Worm (Caenorhabditis elegans) whole organism, early embryonic: ENCODE data around the gene rps-29.

Experiments used
- B0310.2 ChIP-seq: sonication (generic microtip); optimal IDR thresholded peaks from 2 replicates; lab custom pipeline; 2016; ENCODE audit warnings: mild to moderate bottlenecking, missing genetic modification characterization, missing compliant biosample characterization
- F13C5.2 ChIP-seq: sonication (generic microtip); optimal IDR thresholded peaks from 2 replicates; lab custom pipeline; 2017; ENCODE audit warnings: mild to moderate bottlenecking, missing genetic modification characterization, inconsistent platforms, missing compliant biosample characterization
- aly-1 ChIP-seq: sonication (generic microtip); optimal IDR thresholded peaks from 2 replicates; lab custom pipeline; 2016; ENCODE audit warnings: missing genetic modification characterization, missing compliant biosample characterization
- ama-1 ChIP-seq: fragments of 150-350 bp; optimal IDR thresholded peaks from 2 replicates; lab custom pipeline; 2014
- ceh-13 ChIP-seq: fragments of 200-800 bp; sonication (Bioruptor generic); optimal IDR thresholded peaks from 2 replicates; lab custom pipeline; 2018; ENCODE audit warnings: mild to moderate bottlenecking, missing genetic modification characterization, missing compliant biosample characterization
- ceh-36 ChIP-seq: sonication (generic microtip); optimal IDR thresholded peaks from 2 replicates; lab custom pipeline; 2016; ENCODE audit warnings: missing genetic modification characterization, inconsistent platforms, missing compliant biosample characterization
- ets-7 ChIP-seq: sonication (generic microtip); optimal IDR thresholded peaks from 2 replicates; lab custom pipeline; 2016; ENCODE audit warnings: missing genotype, missing genetic modification characterization, missing compliant biosample characterization
- flt-1 ChIP-seq: fragments of 200-800 bp; sonication (Bioruptor generic); IDR thresholded peaks from 2 replicates; pipeline ENCODE4 v1.3.6; 2022; ENCODE audit warnings: missing genetic modification characterization, missing compliant biosample characterization
- hmbx-1 ChIP-seq: sonication (generic microtip); optimal IDR thresholded peaks from 2 replicates; lab custom pipeline; 2016; ENCODE audit warnings: mild to moderate bottlenecking, missing genetic modification characterization, missing compliant biosample characterization
- hmg-4 ChIP-seq: fragments of 200-800 bp; sonication (Bioruptor generic); optimal IDR thresholded peaks from 2 replicates; lab custom pipeline; 2018; ENCODE audit warnings: mild to moderate bottlenecking, missing genetic modification characterization, missing compliant biosample characterization
- hnd-1 ChIP-seq: sonication (generic microtip); optimal IDR thresholded peaks from 2 replicates; lab custom pipeline; 2016; ENCODE audit warnings: missing genetic modification characterization, missing compliant biosample characterization
- pes-1 ChIP-seq: fragments of 200-800 bp; sonication (Bioruptor generic); IDR thresholded peaks from 2 replicates; pipeline ENCODE4 v1.3.6; 2022; ENCODE audit warnings: missing genetic modification reagents, missing genetic modification characterization, missing compliant biosample characterization
- scrt-1 ChIP-seq: fragments of 200-800 bp; sonication (Bioruptor generic); IDR thresholded peaks from 2 replicates; pipeline ENCODE4 v1.3.6; 2022; ENCODE audit warnings: missing genetic modification characterization, missing compliant biosample characterization
- sea-1 ChIP-seq: fragments of 200-800 bp; sonication (Bioruptor generic); conservative IDR thresholded peaks from 2 replicates; pipeline ENCODE4 v1.3.6; 2022; ENCODE audit warnings: missing genetic modification characterization, missing compliant biosample characterization
- tbx-11 ChIP-seq: fragments of 200-800 bp; sonication (Bioruptor generic); IDR thresholded peaks from 2 replicates; pipeline ENCODE4 v1.3.6; 2022; ENCODE audit warnings: missing genetic modification characterization, missing compliant biosample characterization
- tbx-37 ChIP-seq: fragments of 200-800 bp; sonication (Bioruptor generic); conservative IDR thresholded peaks from 2 replicates; pipeline ENCODE4 v1.3.6; 2022; ENCODE audit warnings: missing genetic modification reagents, missing genetic modification characterization, missing compliant biosample characterization
- tra-4 ChIP-seq: sonication (generic microtip); optimal IDR thresholded peaks from 2 replicates; lab custom pipeline; 2017; ENCODE audit warnings: missing genetic modification characterization, missing compliant biosample characterization

Gene rps-29

DNA sequence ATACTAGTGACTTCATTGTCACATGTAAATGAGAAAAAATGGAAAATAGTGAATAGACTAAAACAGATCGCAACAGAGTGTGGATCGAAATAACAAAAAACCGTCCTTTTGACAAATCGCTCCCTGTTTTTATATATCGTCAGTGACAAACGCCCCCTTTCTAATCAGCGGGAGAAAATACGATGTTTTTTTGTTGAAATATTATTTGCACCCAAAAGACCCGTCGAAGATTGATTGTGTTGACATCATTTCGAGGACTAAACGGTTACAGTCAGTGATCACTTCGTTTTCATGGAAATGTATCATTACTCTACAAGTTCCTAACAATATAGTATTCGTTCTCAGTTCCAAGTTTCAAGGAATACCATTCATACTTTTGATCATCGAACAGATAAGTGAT lies 45.4 kb downstream of the rps-29 start, which contains the start of gene dos-3:
TSS of gene dos-3 (minus strand) at position 101 of the 400 bp plus-strand sequence.
- TF ChIP-seq aly-1 (tag; lab: Kevin White, UChicago), result no peak
- no peak for TF ChIP-seq sea-1 (GFP tag; lab: Robert Waterston, UW)

DNA sequence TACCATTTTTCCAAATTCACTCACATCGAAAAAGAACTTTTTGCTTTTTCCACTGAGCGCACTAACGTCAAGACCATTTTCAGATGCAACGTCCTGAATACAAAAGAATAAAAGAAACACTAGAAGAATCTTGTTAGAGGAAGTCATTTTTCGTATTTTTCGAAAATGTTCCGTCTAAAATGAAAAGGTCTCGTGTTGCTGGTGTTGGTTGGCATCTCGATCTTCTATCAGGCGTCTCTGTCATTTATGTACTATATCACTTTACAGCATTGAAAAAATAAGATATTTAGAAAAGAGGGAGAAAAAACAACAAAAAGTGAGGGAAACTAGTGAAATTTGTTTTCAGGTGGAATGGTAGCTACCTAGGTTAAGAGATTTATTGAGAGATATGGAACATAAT lies 47.1 kb downstream of the rps-29 start, which contains the start of gene K02F3.9:
TSS of gene K02F3.9 (minus strand) at position 190 of the 400 bp plus-strand sequence.
- TF ChIP-seq aly-1 (tag; lab: Kevin White, UChicago), result no peak

DNA sequence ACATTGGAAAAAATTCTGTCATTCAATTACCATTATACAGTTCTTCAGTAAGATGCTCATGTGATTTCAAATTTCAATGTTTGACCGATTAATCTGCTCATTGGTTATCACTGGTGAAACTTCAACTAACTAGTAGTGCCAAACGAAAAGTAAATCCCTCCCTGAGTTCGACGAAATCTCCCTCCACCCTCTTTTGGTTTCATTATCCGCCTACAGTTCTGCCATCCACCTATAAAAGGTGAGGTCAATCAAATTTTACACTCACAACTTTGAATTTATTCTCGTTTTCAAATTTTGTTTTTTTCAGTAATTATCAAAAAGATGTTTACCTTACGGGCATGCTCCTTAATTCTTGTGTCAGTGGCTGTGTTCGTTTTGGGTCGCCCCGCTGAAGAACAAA lies 48.5 kb downstream of the rps-29 start, which contains the start of gene far-8:
TSS of gene far-8 (plus strand) at position 301 of the 400 bp plus-strand sequence.
- TF ChIP-seq flt-1 (GFP tag; lab: Robert Waterston, UW) (no peak), ama-1 (lab: Kevin White, UChicago) (no peak), F13C5.2 (no peak), ets-7 (no peak), sea-1 (GFP tag; lab: Robert Waterston, UW) (no peak), tbx-11 (no peak), B0310.2 (tag; lab: Kevin White, UChicago) (no peak), scrt-1 (GFP tag; lab: Robert Waterston, UW) (no peak), pes-1 (GFP tag; lab: Robert Waterston, UW) (no peak), aly-1 (tag; lab: Kevin White, UChicago) (no peak), tbx-37 (no peak), hnd-1 (tag; lab: Kevin White, UChicago) (no peak), ceh-13 (GFP tag; lab: Kevin White, UChicago) (no peak), hmbx-1 (tag; lab: Kevin White, UChicago) (no peak), tra-4 (tag; lab: Kevin White, UChicago) (no peak), ceh-36 (no peak)

DNA sequence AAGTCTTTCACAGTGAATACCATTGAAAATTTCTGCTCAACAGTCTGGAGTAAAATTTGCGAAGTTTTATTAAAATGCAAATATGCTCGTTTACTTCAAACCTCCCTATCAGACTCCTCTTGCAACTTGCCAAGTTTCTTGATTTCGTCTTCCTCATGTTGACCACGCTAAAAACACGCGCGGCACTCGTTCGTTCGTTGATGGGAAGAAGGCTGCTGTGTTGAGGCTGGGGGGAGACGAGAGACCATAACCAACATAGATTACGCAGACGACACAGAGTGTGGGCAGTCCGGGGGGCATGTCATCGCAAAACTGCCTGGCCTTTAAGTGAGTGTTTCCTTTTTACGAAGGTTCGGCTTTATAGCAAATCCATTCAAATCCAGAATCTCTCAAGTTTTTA lies 49.9 kb downstream of the rps-29 start:
- TF ChIP-seq ceh-13 (GFP tag; lab: Kevin White, UChicago) (no peak), hmg-4 (peak; percentile 23), ets-7 (no peak), pes-1 (GFP tag; lab: Robert Waterston, UW) (no peak), aly-1 (tag; lab: Kevin White, UChicago) (no peak), sea-1 (GFP tag; lab: Robert Waterston, UW) (no peak), tra-4 (tag; lab: Kevin White, UChicago) (no peak), F13C5.2 (no peak)

DNA sequence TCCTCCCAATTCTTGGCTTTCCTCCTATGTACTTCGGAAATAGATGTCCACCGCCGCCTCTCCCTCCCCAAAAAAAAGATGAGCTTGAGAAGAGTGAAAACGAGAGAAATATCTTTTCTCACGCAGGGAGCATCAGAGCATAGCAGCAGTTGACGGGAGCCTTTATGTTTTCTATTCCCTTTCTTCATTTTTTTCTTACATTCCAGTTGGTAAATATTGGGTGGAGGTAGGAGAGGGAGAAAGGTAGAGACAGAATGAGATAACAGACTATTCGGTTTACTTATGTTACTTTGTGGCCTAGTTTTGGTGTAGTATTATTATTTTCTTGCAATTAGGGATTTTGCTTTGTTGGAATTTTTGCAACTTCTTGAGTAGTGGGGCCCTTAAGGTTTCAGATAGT lies 50.5 kb downstream of the rps-29 start:
- TF ChIP-seq aly-1 (tag; lab: Kevin White, UChicago), result no peak
- no peak for TF ChIP-seq pes-1 (GFP tag; lab: Robert Waterston, UW)
- no peak for TF ChIP-seq tbx-37
- no peak for TF ChIP-seq sea-1 (GFP tag; lab: Robert Waterston, UW)
- TF ChIP-seq ceh-36, result no peak
- TF ChIP-seq ceh-13 (GFP tag; lab: Kevin White, UChicago), result no peak
- no peak for TF ChIP-seq tbx-11
- TF ChIP-seq F13C5.2, result no peak
- TF ChIP-seq flt-1 (GFP tag; lab: Robert Waterston, UW), result no peak
- TF ChIP-seq ama-1 (lab: Kevin White, UChicago), result no peak
- no peak for TF ChIP-seq scrt-1 (GFP tag; lab: Robert Waterston, UW)
- TF ChIP-seq tra-4 (tag; lab: Kevin White, UChicago), result no peak
- TF ChIP-seq ets-7, result no peak
- no peak for TF ChIP-seq B0310.2 (tag; lab: Kevin White, UChicago)
- TF ChIP-seq hmbx-1 (tag; lab: Kevin White, UChicago), result no peak
- TF ChIP-seq hmg-4, result no peak
- TF ChIP-seq hnd-1 (tag; lab: Kevin White, UChicago), result no peak
